Worm (Caenorhabditis elegans): Measurements from ENCODE around the gene irld-48.

- TF ChIP-seq lsy-2 (tag; optimal IDR thresholded peaks at IDR 0.05) (no peak), ces-1 (GFP tag; optimal IDR thresholded peaks at IDR 0.05) (no peak)
These were observed 10.5 kb downstream of the irld-48 start for ce11 chrII:2966350-2966749.

All from whole organism, mixed stage, embryonic.